Fruit fly (Drosophila melanogaster): ENCODE data around the gene spict.
A peak's percentile ranks its signal among the peaks of the same experiment; 100 is the strongest.

Gene spict

dm6 chr2L:12720430-12721396 lies 16.2 kb downstream of the spict start (continued):
- TF ChIP-seq NK7.1 (GFP tag; optimal IDR thresholded peaks at IDR 0.05) = no peak
- 0 out of 2 replicates have a peak, but pooled peaks have one; percentile 6 for TF ChIP-seq Oaz (GFP tag; IDR thresholded peaks at IDR 0.05)
- peak; percentile 17 for TF ChIP-seq vfl (GFP tag; optimal IDR thresholded peaks at IDR 0.05)
- peak; percentile 35 for TF ChIP-seq Deaf1 (tag; optimal IDR thresholded peaks at IDR 0.05)
- peak; percentile 1 for TF ChIP-seq Abd-B (GFP tag; optimal IDR thresholded peaks at IDR 0.05)
- TF ChIP-seq pum (GFP tag; optimal IDR thresholded peaks at IDR 0.05) = peak; percentile 17
- TF ChIP-seq Tbp (GFP tag; optimal IDR thresholded peaks at IDR 0.05) = no peak
- no peak for TF ChIP-seq jing (GFP tag; optimal IDR thresholded peaks at IDR 0.05)
- TF ChIP-seq CG11398 (GFP tag; optimal IDR thresholded peaks at IDR 0.05) = no peak
- TF ChIP-seq lilli (GFP tag; optimal IDR thresholded peaks at IDR 0.05) = peak; percentile 61
- TF ChIP-seq HLH54F (GFP tag; optimal IDR thresholded peaks at IDR 0.05) = peak; percentile 27
- peak; percentile 89 for TF ChIP-seq Hey (tag; optimal IDR thresholded peaks at IDR 0.05)
- no peak for TF ChIP-seq klu (GFP tag; IDR thresholded peaks at IDR 0.05)
- TF ChIP-seq CG16863 (GFP tag; optimal IDR thresholded peaks at IDR 0.05) = no peak
- TF ChIP-seq CG3281 (GFP tag; optimal IDR thresholded peaks at IDR 0.05) = peak; percentile 70
- no peak for TF ChIP-seq CG4854 (GFP tag; optimal IDR thresholded peaks at IDR 0.05)
- no peak for TF ChIP-seq disco-r (GFP tag; optimal IDR thresholded peaks at IDR 0.05)
- no peak for TF ChIP-seq CTCF (GFP tag; optimal IDR thresholded peaks at IDR 0.05)
- TF ChIP-seq CG8944 (GFP tag; optimal IDR thresholded peaks at IDR 0.05) = no peak
- no peak for TF ChIP-seq chn (GFP tag; optimal IDR thresholded peaks at IDR 0.05)
- no peak; the same call in 1 of the 2 replicates for TF ChIP-seq bowl (GFP tag; IDR thresholded peaks at IDR 0.05)
- TF ChIP-seq E2f1 (GFP tag; IDR thresholded peaks at IDR 0.05) = peak; percentile 32; the same call in 1 of the 2 replicates
- TF ChIP-seq CG8359 (GFP tag; optimal IDR thresholded peaks at IDR 0.05; ENCODE audit: borderline replicate concordance) = no peak
- TF ChIP-seq sug (tag; optimal IDR thresholded peaks at IDR 0.05) = peak; percentile 77
- TF ChIP-seq CG10209 (GFP tag; optimal IDR thresholded peaks at IDR 0.05) = peak; percentile 49
- no peak for TF ChIP-seq MTF-1 (GFP tag; optimal IDR thresholded peaks at IDR 0.05; ENCODE audit: borderline replicate concordance)
- TF ChIP-seq CG14965 (GFP tag; optimal IDR thresholded peaks at IDR 0.05; ENCODE audit: borderline replicate concordance) = no peak
- TF ChIP-seq abd-A (tag; optimal IDR thresholded peaks at IDR 0.05) = peak; percentile 75
- TF ChIP-seq HHEX (GFP tag; optimal IDR thresholded peaks at IDR 0.05) = peak; percentile 8
- no peak for TF ChIP-seq ap (GFP tag; IDR thresholded peaks at IDR 0.05)
- 0 out of 2 replicates have a peak, but pooled peaks have one; percentile 4 for TF ChIP-seq NFAT (GFP tag; IDR thresholded peaks at IDR 0.05)
- TF ChIP-seq CG10654 (GFP tag; optimal IDR thresholded peaks at IDR 0.05) = no peak
- TF ChIP-seq CG1647 (GFP tag; optimal IDR thresholded peaks at IDR 0.05) = no peak
- TF ChIP-seq corto (GFP tag; optimal IDR thresholded peaks at IDR 0.05) = no peak
- TF ChIP-seq CG10147 (GFP tag; optimal IDR thresholded peaks at IDR 0.05) = peak; percentile 29
- TF ChIP-seq CG15479 (GFP tag; optimal IDR thresholded peaks at IDR 0.05) = no peak
- no peak for TF ChIP-seq Dp (GFP tag; optimal IDR thresholded peaks at IDR 0.05)
- no peak for TF ChIP-seq cad (GFP tag; optimal IDR thresholded peaks at IDR 0.05)
- no peak for TF ChIP-seq nom (GFP tag; optimal IDR thresholded peaks at IDR 0.05)
- peak; percentile 46 for TF ChIP-seq CoRest (tag; optimal IDR thresholded peaks at IDR 0.05)
- no peak for TF ChIP-seq gt (GFP tag; IDR thresholded peaks at IDR 0.05)
- TF ChIP-seq CG1832 (GFP tag; optimal IDR thresholded peaks at IDR 0.05) = no peak
- no peak; the same call in 1 of the 2 replicates for TF ChIP-seq Ravus (GFP tag; IDR thresholded peaks at IDR 0.05)
- TF ChIP-seq CG6689 (GFP tag; IDR thresholded peaks at IDR 0.05) = peak; percentile 80
- TF ChIP-seq CG14710 (tag; optimal IDR thresholded peaks at IDR 0.05) = peak; percentile 40
- peak; percentile 20 for TF ChIP-seq ATbp (GFP tag; optimal IDR thresholded peaks at IDR 0.05)
- peak; percentile 61 for TF ChIP-seq CG12769 (tag; optimal IDR thresholded peaks at IDR 0.05)
- no peak for TF ChIP-seq wor (GFP tag; IDR thresholded peaks at IDR 0.05)
- peak; percentile 22 for TF ChIP-seq CG18619 (GFP tag; optimal IDR thresholded peaks at IDR 0.05)
